Worm (Caenorhabditis elegans): ENCODE data around the gene F54B3.1.
A peak's percentile ranks its signal among the peaks of the same experiment; 100 is the strongest.

The F54B3.1 gene

ce11 chrII:10300082-10300749, 49.1 kb downstream of the F54B3.1 start, which contains the start of gene nep-26:
TSS of gene nep-26 (minus strand) at chrII:10300132.
- TF ChIP-seq flt-1 (GFP tag; IDR thresholded peaks at IDR 0.05) = no peak

- TF ChIP-seq ztf-29 (GFP tag; IDR thresholded peaks at IDR 0.05) = no peak
- TF ChIP-seq klf-2 (GFP tag; conservative IDR thresholded peaks at IDR 0.05) = 0 out of 2 replicates have a peak, but pooled peaks have one; percentile 67
- no peak for TF ChIP-seq ref-1 (GFP tag; conservative IDR thresholded peaks at IDR 0.05)
- no peak for TF ChIP-seq med-1 (GFP tag; optimal IDR thresholded peaks at IDR 0.05; ENCODE audit: insufficient read depth)
- TF ChIP-seq T22C8.4 (GFP tag; IDR thresholded peaks at IDR 0.05) = no peak
- TF ChIP-seq cog-1 (tag; optimal IDR thresholded peaks at IDR 0.05) = peak; percentile 46
- peak; percentile 80; the same call in 1 of the 2 replicates for TF ChIP-seq flt-1 (GFP tag; IDR thresholded peaks at IDR 0.05)
- no peak for TF ChIP-seq tab-1 (GFP tag; IDR thresholded peaks at IDR 0.05)
- peak; percentile 58; the same call in 1 of the 2 replicates for TF ChIP-seq ztf-23 (GFP tag; IDR thresholded peaks at IDR 0.05)
These were observed 49.9 kb downstream of the F54B3.1 start, which contains the start of gene mdt-22 for ce11 chrII:10300954-10301353. TSS of gene mdt-22 (plus strand) at chrII:10301216.

DNA sequence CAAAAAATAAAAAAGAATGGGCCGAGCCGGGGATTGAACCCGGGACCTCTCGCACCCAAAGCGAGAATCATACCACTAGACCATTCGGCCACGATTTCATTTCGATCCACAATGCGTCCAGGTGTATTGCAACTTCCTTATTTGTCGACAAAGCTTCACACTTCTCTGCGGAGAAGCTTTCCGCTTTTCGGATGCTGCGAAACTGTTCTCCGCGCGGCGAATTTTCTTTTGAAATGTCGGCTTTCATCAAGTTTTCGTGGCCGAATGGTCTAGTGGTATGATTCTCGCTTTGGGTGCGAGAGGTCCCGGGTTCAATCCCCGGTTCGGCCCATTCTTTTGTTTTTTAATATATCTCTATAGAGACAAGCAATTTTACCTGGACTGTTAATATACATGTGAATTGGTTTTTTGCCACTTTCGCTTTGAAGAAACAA, 51.1 kb downstream of the F54B3.1 start:
- peak; percentile 63; the same call in 1 of the 2 replicates for TF ChIP-seq ztf-23 (GFP tag; IDR thresholded peaks at IDR 0.05)
- TF ChIP-seq ztf-29 (GFP tag; IDR thresholded peaks at IDR 0.05) = 0 out of 2 replicates have a peak, but pooled peaks have one; percentile 33
- 0 out of 2 replicates have a peak, but pooled peaks have one; percentile 35 for TF ChIP-seq tab-1 (GFP tag; IDR thresholded peaks at IDR 0.05)
- 0 out of 2 replicates have a peak, but pooled peaks have one; percentile 65 for TF ChIP-seq klf-2 (GFP tag; conservative IDR thresholded peaks at IDR 0.05)

- TF ChIP-seq ztf-29 (GFP tag; IDR thresholded peaks at IDR 0.05) = no peak
- no peak for TF ChIP-seq flt-1 (GFP tag; IDR thresholded peaks at IDR 0.05)
- no peak for TF ChIP-seq med-1 (GFP tag; optimal IDR thresholded peaks at IDR 0.05; ENCODE audit: insufficient read depth)
- no peak for TF ChIP-seq T22C8.4 (GFP tag; IDR thresholded peaks at IDR 0.05)
- no peak for TF ChIP-seq cog-1 (tag; optimal IDR thresholded peaks at IDR 0.05)
- no peak for TF ChIP-seq ref-1 (GFP tag; conservative IDR thresholded peaks at IDR 0.05)
- TF ChIP-seq klf-2 (GFP tag; conservative IDR thresholded peaks at IDR 0.05) = no peak
- TF ChIP-seq tab-1 (GFP tag; IDR thresholded peaks at IDR 0.05) = no peak
- no peak for TF ChIP-seq ztf-23 (GFP tag; IDR thresholded peaks at IDR 0.05)
These were observed 51.6 kb downstream of the F54B3.1 start, which contains the start of gene clpp-1 for ce11 chrII:10302646-10303045. TSS of gene clpp-1 (minus strand) at chrII:10302842.

ce11 chrII:10303663-10304115, 52.6 kb downstream of the F54B3.1 start, which contains the start of gene vha-9:
TSS of gene vha-9 (minus strand) at chrII:10303713.
- peak; percentile 7 for TF ChIP-seq cog-1 (tag; optimal IDR thresholded peaks at IDR 0.05)
- TF ChIP-seq med-1 (GFP tag; optimal IDR thresholded peaks at IDR 0.05; ENCODE audit: insufficient read depth) = peak; percentile 62
- TF ChIP-seq klf-2 (GFP tag; conservative IDR thresholded peaks at IDR 0.05) = no peak
- no peak for TF ChIP-seq T22C8.4 (GFP tag; IDR thresholded peaks at IDR 0.05)
- TF ChIP-seq ref-1 (GFP tag; conservative IDR thresholded peaks at IDR 0.05) = no peak

DNA sequence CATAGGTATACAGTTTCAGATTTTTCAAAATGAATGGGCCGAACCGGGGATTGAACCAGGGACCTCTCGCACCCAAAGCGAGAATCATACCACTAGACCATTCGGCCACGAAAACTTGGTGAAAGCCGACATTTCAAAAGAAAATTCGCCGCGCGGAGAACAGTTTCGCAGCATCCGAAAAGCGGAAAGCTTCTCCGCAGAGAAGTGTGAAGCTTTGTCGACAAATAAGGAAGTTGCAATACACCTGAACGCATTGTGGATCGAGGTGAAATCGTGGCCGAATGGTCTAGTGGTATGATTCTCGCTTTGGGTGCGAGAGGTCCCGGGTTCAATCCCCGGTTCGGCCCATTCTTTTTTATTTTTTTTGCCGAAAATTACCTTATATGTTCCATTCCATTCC, 53.7 kb downstream of the F54B3.1 start:
- TF ChIP-seq tab-1 (GFP tag; IDR thresholded peaks at IDR 0.05) (peak; percentile 78; the same call in 1 of the 2 replicates), ztf-23 (GFP tag; IDR thresholded peaks at IDR 0.05) (0 out of 2 replicates have a peak, but pooled peaks have one; percentile 34)

ce11 chrII:10308726-10309125, 57.7 kb downstream of the F54B3.1 start, which contains the start of gene gcy-4:
TSS of gene gcy-4 (minus strand) at chrII:10308826.
- TF ChIP-seq ztf-23 (GFP tag; IDR thresholded peaks at IDR 0.05) = no peak
- no peak for TF ChIP-seq tab-1 (GFP tag; IDR thresholded peaks at IDR 0.05)
- TF ChIP-seq ztf-29 (GFP tag; IDR thresholded peaks at IDR 0.05) = no peak
- no peak for TF ChIP-seq cog-1 (tag; optimal IDR thresholded peaks at IDR 0.05)
- no peak for TF ChIP-seq flt-1 (GFP tag; IDR thresholded peaks at IDR 0.05)

DNA sequence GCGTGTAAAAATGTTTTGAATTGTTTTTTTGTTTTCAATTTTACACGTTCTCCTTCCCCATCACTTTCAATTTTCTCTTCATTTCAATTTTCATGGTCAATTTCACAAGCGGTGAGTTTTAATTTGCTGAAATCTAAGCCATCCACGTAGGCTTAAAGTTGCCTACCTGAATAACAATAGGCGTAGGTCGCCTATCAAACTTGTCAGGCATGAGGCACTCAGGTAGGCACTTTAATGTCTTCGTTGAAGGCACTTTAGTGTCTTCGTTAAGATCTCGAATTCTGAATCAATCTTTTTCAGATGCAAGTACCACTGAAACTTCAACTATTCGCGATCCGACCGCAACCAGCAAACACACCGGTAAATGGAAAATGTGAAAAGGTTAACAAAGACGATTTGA, 58.3 kb downstream of the F54B3.1 start, which contains the start of gene ZK970.8:
Gene ZK970.8 (plus strand): TSS at position 301 of the 400 bp plus-strand sequence.
- TF ChIP-seq tab-1 (GFP tag; IDR thresholded peaks at IDR 0.05) = no peak
- TF ChIP-seq ref-1 (GFP tag; conservative IDR thresholded peaks at IDR 0.05) = no peak
- no peak for TF ChIP-seq flt-1 (GFP tag; IDR thresholded peaks at IDR 0.05)
- no peak for TF ChIP-seq med-1 (GFP tag; optimal IDR thresholded peaks at IDR 0.05; ENCODE audit: insufficient read depth)
- TF ChIP-seq T22C8.4 (GFP tag; IDR thresholded peaks at IDR 0.05) = no peak
- TF ChIP-seq ztf-23 (GFP tag; IDR thresholded peaks at IDR 0.05) = no peak
- no peak for TF ChIP-seq cog-1 (tag; optimal IDR thresholded peaks at IDR 0.05)
- TF ChIP-seq klf-2 (GFP tag; conservative IDR thresholded peaks at IDR 0.05) = no peak
- TF ChIP-seq ztf-29 (GFP tag; IDR thresholded peaks at IDR 0.05) = no peak

ce11 chrII:10311973-10312372, 60.9 kb downstream of the F54B3.1 start, which contains the start of gene srlf-34:
TSS of gene srlf-34 (plus strand) at chrII:10312293.
- TF ChIP-seq klf-2 (GFP tag; conservative IDR thresholded peaks at IDR 0.05) (no peak), ztf-29 (GFP tag; IDR thresholded peaks at IDR 0.05) (no peak), cog-1 (tag; optimal IDR thresholded peaks at IDR 0.05) (no peak), flt-1 (GFP tag; IDR thresholded peaks at IDR 0.05) (no peak)

DNA sequence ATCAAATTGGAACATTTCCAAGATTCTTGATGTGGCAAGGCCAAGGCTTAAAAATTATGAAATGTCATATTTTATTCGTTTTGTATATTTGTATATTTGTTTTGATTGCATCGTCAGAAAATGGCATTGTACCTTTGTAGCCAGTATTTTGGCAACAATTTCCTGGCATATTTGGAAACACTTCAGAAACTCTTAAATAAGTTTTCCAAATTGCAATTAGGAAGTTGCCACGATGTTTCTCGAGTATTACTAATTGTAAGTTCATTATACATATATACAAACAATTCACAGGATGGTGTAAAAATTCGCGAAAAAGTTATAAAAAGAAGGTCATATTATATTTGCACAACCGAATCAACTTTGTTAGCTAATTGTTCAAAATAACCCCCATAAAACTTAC, 64.2 kb downstream of the F54B3.1 start, which contains the start of gene idpp-8:
Gene idpp-8 (plus strand): TSS at position 301 of the 400 bp plus-strand sequence.
- TF ChIP-seq tab-1 (GFP tag; IDR thresholded peaks at IDR 0.05) (no peak), flt-1 (GFP tag; IDR thresholded peaks at IDR 0.05) (no peak)
